Worm (Caenorhabditis elegans): Measurements from ENCODE around the gene T28D6.7.

DNA sequence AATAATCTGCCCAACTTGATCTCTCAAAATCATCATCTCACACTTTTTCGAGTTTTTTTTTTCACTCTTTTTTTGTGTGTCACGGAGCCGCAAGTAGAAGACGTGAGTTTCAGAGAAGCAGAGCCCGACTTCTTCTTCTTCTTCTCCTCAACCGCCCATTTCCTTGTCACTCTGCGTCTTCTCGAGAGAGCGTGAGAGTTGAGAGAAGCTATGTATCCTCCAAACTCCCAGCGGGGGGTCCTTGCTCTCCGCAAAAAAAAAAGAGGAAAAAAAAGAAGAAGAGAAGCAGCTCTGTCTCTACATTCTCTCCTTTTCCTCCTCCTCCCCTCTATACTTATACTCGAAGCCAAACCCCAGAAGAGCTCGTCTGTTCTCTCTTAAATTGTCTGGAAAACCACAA lies 11.9 kb downstream of the T28D6.7 start:
- TF ChIP-seq fos-1 (tag; optimal IDR thresholded peaks at IDR 0.05) = no peak
- TF ChIP-seq pha-4 (tag; optimal IDR thresholded peaks at IDR 0.05) = no peak
- no peak for TF ChIP-seq egl-27 (tag; optimal IDR thresholded peaks at IDR 0.05)
- TF ChIP-seq nhr-28 (tag; optimal IDR thresholded peaks at IDR 0.05) = no peak
- no peak for TF ChIP-seq skn-1 (tag; optimal IDR thresholded peaks at IDR 0.05)
- no peak for TF ChIP-seq ZK546.5 (tag; optimal IDR thresholded peaks at IDR 0.05)

Data from whole organism, L3 larva.